Fruit fly (Drosophila melanogaster): ENCODE measurements around the gene CG10467.
A peak's percentile ranks its signal among the peaks of the same experiment; 100 is the strongest.

Gene CG10467

dm6 chr3L:6071454-6072189, 22.9 kb downstream of the CG10467 start, which contains the start of gene CG6602 (continued):
- TF ChIP-seq vri (GFP tag; optimal IDR thresholded peaks at IDR 0.05) (peak; percentile 5), spab (GFP tag; optimal IDR thresholded peaks at IDR 0.05) (no peak), CG4318 (GFP tag; optimal IDR thresholded peaks at IDR 0.05) (no peak), Eip78C (GFP tag) (peak; percentile 68), Blimp-1 (GFP tag; optimal IDR thresholded peaks at IDR 0.05) (peak; percentile 31), fd59A (GFP tag; optimal IDR thresholded peaks at IDR 0.05) (no peak), CG6276 (GFP tag; optimal IDR thresholded peaks at IDR 0.05) (no peak), Hr38 (GFP tag; optimal IDR thresholded peaks at IDR 0.05) (no peak), salr (GFP tag; optimal IDR thresholded peaks at IDR 0.05) (peak in 1 of 2 experiments; percentile 54), CG34406 (GFP tag; optimal IDR thresholded peaks at IDR 0.05) (peak; percentile 25), Sox102F (GFP tag; optimal IDR thresholded peaks at IDR 0.05) (no peak), Smox (GFP tag; optimal IDR thresholded peaks at IDR 0.05) (no peak), CG6808 (GFP tag; optimal IDR thresholded peaks at IDR 0.05) (no peak), topi (GFP tag; optimal IDR thresholded peaks at IDR 0.05) (peak; percentile 49), dac (GFP tag; optimal IDR thresholded peaks at IDR 0.05) (no peak), CG16779 (tag; optimal IDR thresholded peaks at IDR 0.05) (no peak), svp (GFP tag) (no peak)

dm6 chr3L:6070119-6070518, 24.4 kb downstream of the CG10467 start:
- no peak for TF ChIP-seq svp (GFP tag)
- no peak for TF ChIP-seq CG3919 (GFP tag; optimal IDR thresholded peaks at IDR 0.05)
- TF ChIP-seq spab (GFP tag; optimal IDR thresholded peaks at IDR 0.05), result no peak
- TF ChIP-seq Hr39 (GFP tag; optimal IDR thresholded peaks at IDR 0.05), result no peak
- TF ChIP-seq Blimp-1 (GFP tag; optimal IDR thresholded peaks at IDR 0.05), result no peak
- TF ChIP-seq CG4318 (GFP tag; optimal IDR thresholded peaks at IDR 0.05), result no peak
- TF ChIP-seq CG34406 (GFP tag; optimal IDR thresholded peaks at IDR 0.05), result no peak
- no peak for TF ChIP-seq net (GFP tag; optimal IDR thresholded peaks at IDR 0.05)
- no peak for TF ChIP-seq Sox15 (GFP tag; optimal IDR thresholded peaks at IDR 0.05)
- TF ChIP-seq Eip78C (GFP tag), result no peak
- TF ChIP-seq vri (GFP tag; optimal IDR thresholded peaks at IDR 0.05), result no peak
- no peak for TF ChIP-seq fd59A (GFP tag; optimal IDR thresholded peaks at IDR 0.05)
- no peak for TF ChIP-seq CG11762 (GFP tag; optimal IDR thresholded peaks at IDR 0.05; ENCODE audit: insufficient read depth)
- no peak for TF ChIP-seq CG31627 (GFP tag; optimal IDR thresholded peaks at IDR 0.05)
- TF ChIP-seq ss (GFP tag; optimal IDR thresholded peaks at IDR 0.05), result no peak
- TF ChIP-seq CG6163 (GFP tag; IDR thresholded peaks at IDR 0.05), result no peak
- TF ChIP-seq Ets96B (tag; optimal IDR thresholded peaks at IDR 0.05), result no peak

- no peak for TF ChIP-seq topi (GFP tag; optimal IDR thresholded peaks at IDR 0.05)
- no peak for TF ChIP-seq fd85E (GFP tag; optimal IDR thresholded peaks at IDR 0.05)
- no peak for TF ChIP-seq CG8632 (GFP tag; optimal IDR thresholded peaks at IDR 0.05)
- TF ChIP-seq Blimp-1 (GFP tag; optimal IDR thresholded peaks at IDR 0.05), result no peak
These were observed 26.4 kb downstream of the CG10467 start for dm6 chr3L:6068178-6068577.

- TF ChIP-seq CG6163 (GFP tag; IDR thresholded peaks at IDR 0.05) (0 out of 3 replicates have a peak, but pooled peaks have one; percentile 20), Eip78C (GFP tag) (peak; percentile 63), Blimp-1 (GFP tag; optimal IDR thresholded peaks at IDR 0.05) (peak; percentile 92), salr (GFP tag; optimal IDR thresholded peaks at IDR 0.05) (no peak), net (GFP tag; optimal IDR thresholded peaks at IDR 0.05) (peak; percentile 3), Sox14 (GFP tag; optimal IDR thresholded peaks at IDR 0.05) (no peak), CG6854 (GFP tag; optimal IDR thresholded peaks at IDR 0.05) (peak; percentile 91)
These were observed 28.6 kb downstream of the CG10467 start, which contains the start of gene CG42269 for dm6 chr3L:6065881-6066389. CG42269 (plus strand) TSS chr3L:6066296.

All from whole organism, prepupa.